Fruit fly (Drosophila melanogaster) whole organism, embryonic: Measurements from ENCODE around the gene CG5793.
A peak's percentile ranks its signal among the peaks of the same experiment; 100 is the strongest.

Experiments used
- ATbp ChIP-seq: fragments of 200-800 bp; sonication (Bioruptor generic); optimal IDR thresholded peaks from 2 replicates; lab custom pipeline; 2017; ENCODE audit warnings: missing biosample characterization, mild to moderate bottlenecking, missing genetic modification characterization, missing genetic modification reagents
- Adf1 ChIP-seq: fragments of 200-800 bp; sonication (Bioruptor generic); IDR thresholded peaks from 2 replicates; pipeline ENCODE4 v1.3.6; 2022; ENCODE audit warnings: missing biosample characterization, missing genetic modification characterization
- Atf-2 ChIP-seq: fragments of 200-800 bp; sonication (Bioruptor generic); optimal IDR thresholded peaks from 2 replicates; lab custom pipeline; 2016; ENCODE audit warnings: missing biosample characterization, missing genetic modification characterization
- Bgb ChIP-seq: fragments of 200-800 bp; sonication (Bioruptor generic); IDR thresholded peaks from 2 replicates; pipeline ENCODE4 v1.3.6; 2022; ENCODE audit warnings: missing biosample characterization, missing genetic modification characterization; ENCODE audit not compliant: partially characterized antibody
- CG10366 ChIP-seq: fragments of 200-800 bp; sonication (Bioruptor generic); IDR thresholded peaks from 2 replicates; pipeline ENCODE4 v1.3.6; 2022; ENCODE audit warnings: missing biosample characterization, missing genetic modification characterization
- CG12299 ChIP-seq: fragments of 200-800 bp; sonication (Bioruptor generic); optimal IDR thresholded peaks from 2 replicates; lab custom pipeline; 2018; ENCODE audit warnings: missing biosample characterization, mild to moderate bottlenecking, missing genetic modification characterization
- CG14050 ChIP-seq: fragments of 200-800 bp; sonication (Bioruptor generic); IDR thresholded peaks from 3 replicates; pipeline ENCODE4 v1.3.6; 2022; ENCODE audit warnings: missing biosample characterization, missing genetic modification characterization
- CG16815 ChIP-seq: fragments of 200-800 bp; sonication (Bioruptor generic); optimal IDR thresholded peaks from 3 replicates; lab custom pipeline; 2017; ENCODE audit warnings: missing biosample characterization, mild to moderate bottlenecking, missing genetic modification characterization
- CG16863 ChIP-seq: fragments of 200-800 bp; sonication (Bioruptor generic); optimal IDR thresholded peaks from 3 replicates; lab custom pipeline; 2016; ENCODE audit warnings: missing biosample characterization, missing genetic modification characterization
- CG1832 ChIP-seq: fragments of 200-800 bp; sonication (Bioruptor generic); optimal IDR thresholded peaks from 2 replicates; lab custom pipeline; 2017; ENCODE audit warnings: missing biosample characterization, mild to moderate bottlenecking, missing genetic modification characterization, inconsistent platforms
- CG30403 ChIP-seq: fragments of 200-800 bp; sonication (Bioruptor generic); optimal IDR thresholded peaks from 3 replicates; lab custom pipeline; 2016; ENCODE audit warnings: missing biosample characterization, missing genetic modification characterization
- CG31365 ChIP-seq: fragments of 200-800 bp; sonication (Bioruptor generic); optimal IDR thresholded peaks from 2 replicates; lab custom pipeline; 2018; ENCODE audit warnings: missing biosample characterization, mild to moderate bottlenecking, missing genetic modification characterization
- CG32772 ChIP-seq: fragments of 200-800 bp; sonication (Bioruptor generic); IDR thresholded peaks from 2 replicates; pipeline ENCODE4 v1.3.6; 2022; ENCODE audit warnings: missing biosample characterization, missing genetic modification characterization
- CG4730 ChIP-seq: fragments of 200-800 bp; sonication (Bioruptor generic); IDR thresholded peaks from 2 replicates; pipeline ENCODE4 v1.3.6; 2022; ENCODE audit warnings: missing biosample characterization, missing genetic modification characterization
- CG4820 ChIP-seq: fragments of 200-800 bp; sonication (Bioruptor generic); optimal IDR thresholded peaks from 3 replicates; lab custom pipeline; 2016; ENCODE audit warnings: missing biosample characterization, missing genetic modification characterization
- CG8388 ChIP-seq: fragments of 200-800 bp; sonication (Bioruptor generic); optimal IDR thresholded peaks from 2 replicates; lab custom pipeline; 2019; ENCODE audit warnings: missing biosample characterization, mild to moderate bottlenecking, missing genetic modification characterization, moderate library complexity
- CHES-1-like ChIP-seq: fragments of 200-800 bp; sonication (Bioruptor generic); optimal IDR thresholded peaks from 2 replicates; lab custom pipeline; 2016; ENCODE audit warnings: missing biosample characterization, missing genetic modification characterization
- D19B ChIP-seq: fragments of 200-800 bp; sonication (Bioruptor generic); optimal IDR thresholded peaks from 2 replicates; lab custom pipeline; 2017; ENCODE audit warnings: missing biosample characterization, mild to moderate bottlenecking, missing genetic modification characterization
- Dad ChIP-seq: fragments of 200-800 bp; sonication (Bioruptor generic); optimal IDR thresholded peaks from 3 replicates; lab custom pipeline; 2016; ENCODE audit warnings: missing biosample characterization, missing genetic modification characterization
- Ets65A ChIP-seq: fragments of 200-800 bp; sonication (Bioruptor generic); peaks from one replicate; lab custom pipeline; 2016; ENCODE audit warnings: missing biosample characterization, missing genetic modification characterization
- Hmr ChIP-seq: fragments of 200-800 bp; sonication (Bioruptor generic); optimal IDR thresholded peaks from 3 replicates; lab custom pipeline; 2017; ENCODE audit warnings: mild to moderate bottlenecking, missing biosample characterization, missing genetic modification reagents, missing genetic modification characterization
- Hr78 ChIP-seq, 2 experiments: fragments of 200-800 bp in 1 of 2; fragments of >200 bp in 1 of 2; sonication (Bioruptor generic) in 1 of 2; optimal IDR thresholded peaks; 2 replicates each; lab custom pipeline; 2017 to 2019; ENCODE audit warnings: missing biosample characterization in 2 of 2, missing genetic modification characterization in 2 of 2, mild to moderate bottlenecking in 1 of 2, moderate library complexity in 1 of 2
- Med ChIP-seq: fragments of 200-800 bp; sonication (Bioruptor generic); peaks from one replicate; lab custom pipeline; 2016; ENCODE audit warnings: missing biosample characterization, missing genetic modification characterization, mild to moderate bottlenecking, inconsistent platforms, moderate library complexity
- NC2β ChIP-seq: fragments of 200-800 bp; sonication (Bioruptor generic); optimal IDR thresholded peaks from 2 replicates; lab custom pipeline; 2016; ENCODE audit warnings: missing biosample characterization, missing genetic modification characterization
- Oli ChIP-seq: fragments of 200-800 bp; sonication (Bioruptor generic); optimal IDR thresholded peaks from 2 replicates; lab custom pipeline; 2018; ENCODE audit warnings: missing biosample characterization, mild to moderate bottlenecking, missing genetic modification characterization, moderate library complexity
- Sox102F ChIP-seq: fragments of 200-800 bp; sonication (Bioruptor generic); optimal IDR thresholded peaks from 2 replicates; lab custom pipeline; 2018; ENCODE audit warnings: missing biosample characterization, mild to moderate bottlenecking, missing genetic modification characterization, moderate library complexity
- Ssrp ChIP-seq: fragments of 200-800 bp; sonication (Bioruptor generic); optimal IDR thresholded peaks from 2 replicates; lab custom pipeline; 2018; ENCODE audit warnings: missing biosample characterization, mild to moderate bottlenecking, missing genetic modification characterization, moderate library complexity
- ara ChIP-seq: fragments of 200-800 bp; sonication (Bioruptor generic); IDR thresholded peaks from 2 replicates; pipeline ENCODE4 v1.3.6; 2022; ENCODE audit warnings: missing biosample characterization, missing genetic modification characterization
- da ChIP-seq: fragments of 200-800 bp; sonication (Bioruptor generic); optimal IDR thresholded peaks from 2 replicates; lab custom pipeline; 2016; ENCODE audit warnings: missing biosample characterization, missing genetic modification characterization
- fd96Cb ChIP-seq: fragments of 200-800 bp; sonication (Bioruptor generic); optimal IDR thresholded peaks from 2 replicates; lab custom pipeline; 2018; ENCODE audit warnings: missing biosample characterization, mild to moderate bottlenecking, missing genetic modification characterization, moderate library complexity
- ftz-f1 ChIP-seq: fragments of 200-800 bp; sonication (Bioruptor generic); optimal IDR thresholded peaks from 2 replicates; lab custom pipeline; 2016; ENCODE audit warnings: missing biosample characterization, missing genetic modification characterization
- grn ChIP-seq: fragments of 200-800 bp; sonication (Bioruptor generic); optimal IDR thresholded peaks from 3 replicates; lab custom pipeline; 2017; ENCODE audit warnings: missing biosample characterization, missing genetic modification characterization
- inv ChIP-seq: fragments of 200-800 bp; sonication (Bioruptor generic); IDR thresholded peaks from 2 replicates; pipeline ENCODE4 v1.3.6; 2022; ENCODE audit warnings: missing biosample characterization, missing genetic modification characterization; ENCODE audit not compliant: partially characterized antibody
- knrl ChIP-seq: fragments of 200-800 bp; sonication (Bioruptor generic); IDR thresholded peaks from 3 replicates; pipeline ENCODE4 v1.3.6; 2022; ENCODE audit warnings: missing biosample characterization, missing genetic modification characterization; ENCODE audit not compliant: partially characterized antibody
- lbe ChIP-seq: fragments of 200-800 bp; sonication (Bioruptor generic); optimal IDR thresholded peaks from 2 replicates; lab custom pipeline; 2016; ENCODE audit warnings: missing biosample characterization, mild to moderate bottlenecking, missing genetic modification characterization
- lola ChIP-seq, 3 experiments: fragments of >200 bp in 2 of 3; fragments of 200-800 bp in 1 of 3; sonication (Bioruptor generic) in 1 of 3; optimal IDR thresholded peaks; 2 replicates each; lab custom pipeline; 2017 to 2019; ENCODE audit warnings: missing biosample characterization in 3 of 3, missing genetic modification characterization in 3 of 3, mild to moderate bottlenecking in 1 of 3, moderate library complexity in 1 of 3
- mam ChIP-seq: fragments of 200-800 bp; sonication (Bioruptor generic); optimal IDR thresholded peaks from 3 replicates; lab custom pipeline; 2016; ENCODE audit warnings: missing biosample characterization, missing genetic modification characterization
- org-1 ChIP-seq: fragments of 200-800 bp; sonication (Bioruptor generic); optimal IDR thresholded peaks from 2 replicates; lab custom pipeline; 2017; ENCODE audit warnings: missing biosample characterization, missing genetic modification characterization
- pan ChIP-seq, 4 experiments: fragments of >200 bp in 3 of 4; fragments of 200-800 bp in 1 of 4; sonication (Bioruptor generic) in 1 of 4; optimal IDR thresholded peaks in 3 of 4; IDR thresholded peaks in 1 of 4; 2 replicates each; pipeline versions ENCODE4 v1.3.6 to Lab custom; 2017 to 2022; ENCODE audit warnings: missing biosample characterization in 2 of 4, missing genetic modification characterization in 2 of 4, mixed read lengths in 1 of 4
- pita ChIP-seq: fragments of 200-800 bp; sonication (Bioruptor generic); optimal IDR thresholded peaks from 2 replicates; lab custom pipeline; 2017; ENCODE audit warnings: missing biosample characterization, mild to moderate bottlenecking, missing genetic modification characterization
- seq ChIP-seq: fragments of 200-800 bp; sonication (Bioruptor generic); IDR thresholded peaks from 2 replicates; pipeline ENCODE4 v1.3.6; 2022; ENCODE audit warnings: missing biosample characterization, missing genetic modification characterization
- tx ChIP-seq: fragments of 200-800 bp; sonication (Bioruptor generic); optimal IDR thresholded peaks from 2 replicates; lab custom pipeline; 2016; ENCODE audit warnings: missing biosample characterization, missing genetic modification characterization
- unc-4 ChIP-seq: fragments of 200-800 bp; sonication (Bioruptor generic); IDR thresholded peaks from 2 replicates; pipeline ENCODE4 v1.3.6; 2022; ENCODE audit warnings: missing biosample characterization, missing genetic modification characterization; ENCODE audit not compliant: partially characterized antibody
- vnd ChIP-seq: fragments of 200-800 bp; sonication (Bioruptor generic); IDR thresholded peaks from 3 replicates; pipeline ENCODE4 v1.3.6; 2022; ENCODE audit warnings: missing biosample characterization, missing genetic modification characterization; ENCODE audit not compliant: partially characterized antibody

CG5793 gene

dm6 chr3R:21111964-21112740 lies 15.2 kb upstream of the CG5793 start (continued):
- peak; percentile 58 for TF ChIP-seq Hmr (GFP tag; lab: Kevin White, UChicago)
- TF ChIP-seq fd96Cb = peak; percentile 28
- TF ChIP-seq Ssrp (tag; lab: Kevin White, UChicago) = peak; percentile 19
- peak; percentile 29 for TF ChIP-seq ATbp (GFP tag; lab: Kevin White, UChicago)

DNA sequence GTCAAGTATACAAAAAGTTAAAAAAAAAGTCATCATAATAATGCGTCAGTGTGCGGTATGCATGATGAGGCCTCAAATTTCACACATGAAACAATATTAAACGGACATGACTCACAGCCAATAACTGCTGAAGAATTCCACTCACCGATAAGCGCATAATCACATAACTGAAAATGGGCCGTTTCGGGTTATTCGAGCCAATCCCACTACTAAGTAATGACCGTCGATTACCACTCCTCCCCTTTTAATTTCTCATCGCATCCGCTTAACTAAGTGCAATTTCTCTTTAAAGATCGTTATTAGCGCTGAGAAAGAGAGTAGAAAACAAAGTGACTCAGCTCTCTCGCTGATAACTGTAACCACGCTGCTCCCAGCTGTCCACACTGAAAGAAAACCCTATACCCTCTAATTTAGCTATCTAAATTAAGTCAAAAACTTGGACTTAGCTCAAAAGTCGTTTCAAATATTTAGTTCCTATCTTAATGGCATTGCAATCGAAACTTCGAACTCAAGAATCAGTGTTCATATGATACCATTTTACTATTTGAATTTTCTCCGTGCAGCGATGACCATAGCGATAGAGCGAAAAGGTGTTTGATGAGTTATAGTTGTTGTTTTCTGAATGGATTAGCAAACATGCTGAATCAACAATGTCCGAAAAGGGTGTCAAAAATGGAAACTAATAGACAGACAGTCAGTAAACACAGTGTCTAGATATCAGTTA lies 14.5 kb upstream of the CG5793 start:
- TF ChIP-seq seq (GFP tag; lab: Robert Waterston, UW) (peak; percentile 80), CG16815 (peak; percentile 45), inv (GFP tag; lab: Robert Waterston, UW) (no peak), Atf-2 (peak; percentile 90), pita (GFP tag; lab: Kevin White, UChicago) (no peak), da (GFP tag; lab: Kevin White, UChicago) (peak; percentile 44), CG16863 (GFP tag; lab: Kevin White, UChicago) (peak; percentile 87), CG14050 (GFP tag; lab: Robert Waterston, UW) (peak; percentile 74), lbe (GFP tag; lab: Kevin White, UChicago) (peak; percentile 52), pan (optimal IDR thresholded peaks at IDR 0.05; lab: Kevin White, UChicago) (no peak), pan (GFP tag; optimal IDR thresholded peaks at IDR 0.05 in 1 of 2, IDR thresholded peaks at IDR 0.05 in 1 of 2) (peak in 1 of 2 experiments; percentile 91), knrl (GFP tag; lab: Robert Waterston, UW) (no peak), CG4730 (peak; percentile 85), CG10366 (GFP tag; lab: Robert Waterston, UW) (peak; percentile 86), Oli (tag; lab: Kevin White, UChicago) (peak; percentile 90), Hr78 (GFP tag; optimal IDR thresholded peaks at IDR 0.05; lab: Kevin White, UChicago) (peak in 1 of 2 experiments; percentile 57), mam (GFP tag; lab: Kevin White, UChicago) (peak; percentile 87), Dad (GFP tag; lab: Kevin White, UChicago) (peak; percentile 72), CG1832 (GFP tag; lab: Kevin White, UChicago) (no peak), tx (peak; percentile 85), ara (GFP tag; lab: Robert Waterston, UW) (peak; percentile 85), grn (GFP tag; lab: Kevin White, UChicago) (peak; percentile 89), Bgb (GFP tag; lab: Robert Waterston, UW) (no peak), CHES-1-like (GFP tag; lab: Kevin White, UChicago) (peak; percentile 94), CG12299 (peak; percentile 78), Ets65A (GFP tag; lab: Kevin White, UChicago) (peak; percentile 98), lola (GFP tag; optimal IDR thresholded peaks at IDR 0.05; lab: Kevin White, UChicago) (peak in 1 of 3 experiments; percentile 73), D19B (peak; percentile 55), vnd (GFP tag; lab: Robert Waterston, UW) (no peak), CG4820 (GFP tag; lab: Kevin White, UChicago) (peak; percentile 81), Sox102F (peak; percentile 92), unc-4 (GFP tag; lab: Robert Waterston, UW) (no peak), ftz-f1 (GFP tag; lab: Kevin White, UChicago) (no peak), CG32772 (GFP tag; lab: Robert Waterston, UW) (peak; percentile 82), Med (peak; percentile 99), CG31365 (tag; lab: Kevin White, UChicago) (peak; percentile 81), NC2β (GFP tag; lab: Kevin White, UChicago) (peak; percentile 89), CG8388 (peak; percentile 89), CG30403 (GFP tag; lab: Kevin White, UChicago) (peak; percentile 87), Adf1 (GFP tag; lab: Robert Waterston, UW) (no peak; the same call in 1 of the 2 replicates), org-1 (GFP tag; lab: Kevin White, UChicago) (peak; percentile 89)
